Fruit fly (Drosophila melanogaster) ovary, adult (tissue): Measurements from ENCODE around the gene sit.

Experiments
- CG17801 ChIP-seq: fragments of 200-800 bp; optimal IDR thresholded peaks from 2 replicates; lab custom pipeline; 2019; ENCODE audit warnings: missing biosample characterization, mild to moderate bottlenecking, missing genetic modification characterization, moderate library complexity; ENCODE audit not compliant: partially characterized antibody

sit gene

dm6 chr3R:22525546-22526352, 36.6 kb downstream of the sit start:
- peak; percentile 21 for TF ChIP-seq CG17801 (GFP tag; lab: Kevin White, UChicago)

dm6 chr3R:22525073-22525413, 37.3 kb downstream of the sit start:
- no peak for TF ChIP-seq CG17801 (GFP tag; lab: Kevin White, UChicago)

dm6 chr3R:22524344-22525072, 37.9 kb downstream of the sit start:
- no peak for TF ChIP-seq CG17801 (GFP tag; lab: Kevin White, UChicago)

- no peak for TF ChIP-seq CG17801 (GFP tag; lab: Kevin White, UChicago)
Measured at dm6 chr3R:22522859-22523258, 39.5 kb downstream of the sit start.

- no peak for TF ChIP-seq CG17801 (GFP tag; lab: Kevin White, UChicago)
Measured at dm6 chr3R:22522042-22522441, 40.3 kb downstream of the sit start.

dm6 chr3R:22520481-22520880, 41.9 kb downstream of the sit start:
- no peak for TF ChIP-seq CG17801 (GFP tag; lab: Kevin White, UChicago)

dm6 chr3R:22518760-22519159, 43.6 kb downstream of the sit start:
- TF ChIP-seq CG17801 (GFP tag; lab: Kevin White, UChicago), result no peak

- TF ChIP-seq CG17801 (GFP tag; lab: Kevin White, UChicago), result no peak
Measured at dm6 chr3R:22518285-22518684, 44.1 kb downstream of the sit start.

- TF ChIP-seq CG17801 (GFP tag; lab: Kevin White, UChicago), result no peak
Measured at dm6 chr3R:22515384-22515783, 47.0 kb downstream of the sit start.
